Worm (Caenorhabditis elegans): ENCODE measurements around the gene col-176.

DNA sequence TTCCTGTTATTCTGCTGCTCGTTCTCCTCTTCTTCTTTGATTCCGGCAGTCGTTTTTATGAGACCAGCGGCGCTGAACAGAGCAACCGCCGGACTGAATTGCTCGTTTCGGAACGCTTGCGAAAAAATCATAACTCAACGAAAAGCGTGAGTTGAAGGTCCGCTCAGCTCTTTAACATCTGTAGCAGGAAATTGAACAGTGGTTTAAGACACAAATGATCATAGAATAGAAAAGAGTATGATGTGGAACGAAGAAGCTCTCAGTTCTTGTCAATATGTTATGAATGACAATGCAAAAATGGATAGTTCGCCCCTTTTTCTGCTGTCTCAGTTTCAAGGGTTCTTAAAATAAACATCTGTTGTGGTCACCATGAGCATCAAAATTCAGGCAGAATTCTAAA lies 36.3 kb downstream of the col-176 start:
- TF ChIP-seq unc-62 (GFP tag; optimal IDR thresholded peaks at IDR 0.05) (no peak), ztf-11 (tag; optimal IDR thresholded peaks at IDR 0.05) (no peak), mab-5 (tag; optimal IDR thresholded peaks at IDR 0.05) (no peak), nhr-2 (tag; optimal IDR thresholded peaks at IDR 0.05) (no peak), elt-3 (tag; optimal IDR thresholded peaks at IDR 0.05) (no peak), zip-8 (tag; optimal IDR thresholded peaks at IDR 0.05) (no peak)

Data from whole organism, mixed stage, embryonic.